Fruit fly (Drosophila melanogaster): ENCODE measurements around the gene CG9312.

CG9312 gene

DNA sequence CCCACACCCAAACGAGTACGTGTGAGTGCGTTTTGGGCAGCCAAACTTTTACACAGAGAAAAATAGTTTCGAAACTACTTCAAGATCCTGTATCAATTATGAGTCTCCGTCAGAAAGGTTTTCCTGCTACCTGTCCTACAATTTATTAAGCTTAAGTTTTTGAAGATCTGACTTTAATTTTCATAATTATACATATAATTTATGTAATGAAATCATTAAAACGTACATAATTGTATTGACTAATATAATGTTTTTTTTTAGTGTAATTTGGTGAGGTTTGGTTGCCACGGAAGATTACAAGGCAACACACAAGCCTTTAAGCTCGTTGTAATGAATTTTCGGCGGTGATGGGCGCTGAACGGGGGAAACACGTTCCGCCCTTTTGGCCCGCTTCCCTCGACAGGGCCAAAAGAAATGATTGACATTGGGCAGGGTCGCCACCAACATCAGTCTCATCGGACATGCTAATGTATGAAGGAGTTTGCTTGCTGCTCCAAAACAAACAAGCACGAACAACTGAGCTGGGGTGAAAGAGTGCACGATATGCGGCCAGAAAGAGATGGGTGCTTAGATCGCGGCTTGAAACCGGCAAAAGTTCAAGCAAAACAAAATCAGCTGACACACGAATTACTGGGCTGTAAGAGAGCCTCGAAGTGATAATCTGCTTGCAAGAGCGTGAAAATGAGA, 28.6 kb downstream of the CG9312 start (continued):
- TF ChIP-seq CG7963 (GFP tag; IDR thresholded peaks at IDR 0.05; ENCODE audit: partially characterized antibody) (no peak), CG14667 (GFP tag; IDR thresholded peaks at IDR 0.05) (peak; percentile 42; the same call in 1 of the 2 replicates), z (GFP tag; IDR thresholded peaks at IDR 0.05) (no peak), bab2 (GFP tag; optimal IDR thresholded peaks at IDR 0.05) (no peak), tup (GFP tag; optimal IDR thresholded peaks at IDR 0.05) (no peak), mirr (GFP tag; optimal IDR thresholded peaks at IDR 0.05) (no peak), gsb-n (tag; optimal IDR thresholded peaks at IDR 0.05) (peak; percentile 77), gce (GFP tag; IDR thresholded peaks at IDR 0.05) (no peak), lab (GFP tag; optimal IDR thresholded peaks at IDR 0.05) (peak; percentile 59), nerfin-2 (GFP tag; IDR thresholded peaks at IDR 0.05; ENCODE audit: partially characterized antibody) (no peak), Meics (GFP tag; optimal IDR thresholded peaks at IDR 0.05) (peak; percentile 25), Hr51 (GFP tag; optimal IDR thresholded peaks at IDR 0.05) (peak in 1 of 2 experiments; percentile 74), tx (GFP tag; optimal IDR thresholded peaks at IDR 0.05) (no peak), lilli (GFP tag; optimal IDR thresholded peaks at IDR 0.05) (peak; percentile 29), Dll (GFP tag; IDR thresholded peaks at IDR 0.05; ENCODE audit: partially characterized antibody) (no peak), CG15601 (tag; optimal IDR thresholded peaks at IDR 0.05) (peak; percentile 82), CG18599 (GFP tag; optimal IDR thresholded peaks at IDR 0.05) (peak; percentile 57), prd (optimal IDR thresholded peaks at IDR 0.05) (no peak), prd (GFP tag; IDR thresholded peaks at IDR 0.05) (peak; percentile 78; the same call in 2 of the 3 replicates), sc (optimal IDR thresholded peaks at IDR 0.05) (no peak), sc (GFP tag; optimal IDR thresholded peaks at IDR 0.05) (peak; percentile 78), CG2678 (tag; optimal IDR thresholded peaks at IDR 0.05) (peak; percentile 85), tll (GFP tag; optimal IDR thresholded peaks at IDR 0.05) (no peak), CG10431 (GFP tag; optimal IDR thresholded peaks at IDR 0.05) (peak; percentile 64), danr (GFP tag; IDR thresholded peaks at IDR 0.05) (0 out of 2 replicates have a peak, but pooled peaks have one; percentile 18), zen2 (GFP tag; IDR thresholded peaks at IDR 0.05; ENCODE audit: partially characterized antibody) (no peak), CG1832 (GFP tag; optimal IDR thresholded peaks at IDR 0.05) (no peak), slbo (GFP tag; IDR thresholded peaks at IDR 0.05) (peak; percentile 37; the same call in 1 of the 2 replicates), da (GFP tag; optimal IDR thresholded peaks at IDR 0.05) (no peak), Dek (tag; optimal IDR thresholded peaks at IDR 0.05) (peak; percentile 43), sisA (GFP tag; IDR thresholded peaks at IDR 0.05) (peak; percentile 71), Hr39 (optimal IDR thresholded peaks at IDR 0.05) (no peak), HmgD (GFP tag; optimal IDR thresholded peaks at IDR 0.05) (no peak), hkb (optimal IDR thresholded peaks at IDR 0.05) (no peak), hkb (GFP tag; IDR thresholded peaks at IDR 0.05) (peak; percentile 80), Taf1 (GFP tag; IDR thresholded peaks at IDR 0.05) (no peak), pros (GFP tag; optimal IDR thresholded peaks at IDR 0.05) (no peak), chn (GFP tag; optimal IDR thresholded peaks at IDR 0.05) (no peak), sim (GFP tag; IDR thresholded peaks at IDR 0.05) (no peak), CG10959 (GFP tag; IDR thresholded peaks at IDR 0.05) (peak; percentile 51; the same call in 1 of the 2 replicates), Abd-B (GFP tag; optimal IDR thresholded peaks at IDR 0.05) (peak; percentile 45), NFAT (GFP tag; IDR thresholded peaks at IDR 0.05) (no peak), D19B (GFP tag; optimal IDR thresholded peaks at IDR 0.05) (no peak), CG6765 (GFP tag; optimal IDR thresholded peaks at IDR 0.05) (no peak), CG6689 (GFP tag; IDR thresholded peaks at IDR 0.05) (peak; percentile 77), Chrac-16 (GFP tag; optimal IDR thresholded peaks at IDR 0.05) (peak; percentile 32), zfh2 (GFP tag; optimal IDR thresholded peaks at IDR 0.05) (no peak), CG30431 (GFP tag; optimal IDR thresholded peaks at IDR 0.05) (peak; percentile 47), CG1529 (GFP tag; optimal IDR thresholded peaks at IDR 0.05) (peak; percentile 83), CG9609 (GFP tag; optimal IDR thresholded peaks at IDR 0.05) (no peak)

Data from whole organism, embryonic.